Worm (Caenorhabditis elegans): ENCODE data around the gene arrd-24.

Gene arrd-24

DNA sequence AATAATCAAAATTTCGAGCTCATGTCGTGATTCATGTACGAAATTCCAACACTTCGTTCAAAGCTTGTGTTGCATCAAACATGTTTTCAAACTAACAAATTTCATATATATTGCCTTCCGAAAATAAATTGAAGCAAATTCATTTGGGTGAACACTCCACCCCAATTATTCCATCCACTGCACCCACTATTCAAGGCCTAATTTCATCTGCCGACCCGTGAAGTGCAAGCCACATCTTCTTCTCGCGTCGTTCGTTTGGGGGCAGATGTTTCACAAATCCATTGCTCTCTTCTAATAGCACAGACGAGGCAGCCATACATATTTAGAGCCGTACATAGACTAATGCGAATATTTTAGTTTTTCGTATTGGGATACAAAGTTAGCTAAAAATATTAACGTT lies 36.1 kb downstream of the arrd-24 start:
- TF ChIP-seq unc-62 (GFP tag; optimal IDR thresholded peaks at IDR 0.05) (no peak), nhr-77 (tag; optimal IDR thresholded peaks at IDR 0.05) (no peak), pqm-1 (tag; optimal IDR thresholded peaks at IDR 0.05) (no peak), mml-1 (tag; optimal IDR thresholded peaks at IDR 0.05) (no peak), nhr-25 (tag; optimal IDR thresholded peaks at IDR 0.05) (no peak), nhr-11 (tag; optimal IDR thresholded peaks at IDR 0.05) (no peak), ceh-16 (tag; optimal IDR thresholded peaks at IDR 0.05) (no peak), daf-12 (tag; optimal IDR thresholded peaks at IDR 0.05) (no peak), ztf-11 (tag; optimal IDR thresholded peaks at IDR 0.05) (no peak), ceh-28 (tag; optimal IDR thresholded peaks at IDR 0.05) (no peak), elt-3 (tag; optimal IDR thresholded peaks at IDR 0.05) (no peak), nhr-28 (tag; optimal IDR thresholded peaks at IDR 0.05) (no peak), ztf-4 (tag; optimal IDR thresholded peaks at IDR 0.05) (no peak), sea-2 (GFP tag; optimal IDR thresholded peaks at IDR 0.05) (no peak), jun-1 (tag; optimal IDR thresholded peaks at IDR 0.05) (no peak), tbx-2 (tag; optimal IDR thresholded peaks at IDR 0.05) (no peak), pha-4 (tag; optimal IDR thresholded peaks at IDR 0.05) (no peak)

DNA sequence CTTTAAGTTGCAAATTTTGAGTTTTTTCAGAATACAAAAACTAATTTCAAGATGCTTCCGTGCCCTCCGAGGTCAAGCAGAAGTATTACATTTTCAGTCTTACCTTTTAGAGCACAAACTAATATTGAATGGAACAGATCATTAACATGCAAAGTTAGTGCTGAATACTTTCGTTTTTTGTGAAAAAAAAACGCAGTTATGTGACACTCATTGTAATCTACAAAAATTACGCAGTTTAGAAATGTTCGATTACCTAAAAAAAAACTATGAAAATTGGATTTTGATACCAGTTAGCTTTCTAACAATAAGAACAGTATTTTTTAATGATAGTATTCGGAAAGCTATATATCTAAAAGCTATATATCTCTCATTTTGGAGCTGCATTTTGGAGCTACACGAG lies 38.5 kb downstream of the arrd-24 start:
- no peak for TF ChIP-seq nhr-43 (tag; optimal IDR thresholded peaks at IDR 0.05; ENCODE audit: poor library complexity, severe bottlenecking)
- TF ChIP-seq tbx-2 (tag; optimal IDR thresholded peaks at IDR 0.05), result no peak
- no peak for TF ChIP-seq sea-2 (GFP tag; optimal IDR thresholded peaks at IDR 0.05)
- no peak for TF ChIP-seq mml-1 (tag; optimal IDR thresholded peaks at IDR 0.05)
- TF ChIP-seq ZK546.5 (tag; optimal IDR thresholded peaks at IDR 0.05), result no peak
- TF ChIP-seq aly-2 (tag; optimal IDR thresholded peaks at IDR 0.05), result no peak
- TF ChIP-seq egl-27 (tag; optimal IDR thresholded peaks at IDR 0.05), result no peak
- TF ChIP-seq unc-62 (GFP tag; optimal IDR thresholded peaks at IDR 0.05), result no peak
- no peak for TF ChIP-seq ama-1 (optimal IDR thresholded peaks at IDR 0.05)
- no peak for TF ChIP-seq ceh-28 (tag; optimal IDR thresholded peaks at IDR 0.05)
- TF ChIP-seq nhr-11 (tag; optimal IDR thresholded peaks at IDR 0.05), result no peak

- TF ChIP-seq mml-1 (tag; optimal IDR thresholded peaks at IDR 0.05), result no peak
- peak; percentile 57 for TF ChIP-seq ama-1 (optimal IDR thresholded peaks at IDR 0.05)
- no peak for TF ChIP-seq nhr-28 (tag; optimal IDR thresholded peaks at IDR 0.05)
- TF ChIP-seq nhr-43 (tag; optimal IDR thresholded peaks at IDR 0.05; ENCODE audit: poor library complexity, severe bottlenecking), result peak; percentile 67
- TF ChIP-seq lsy-12 (tag; optimal IDR thresholded peaks at IDR 0.05), result peak; percentile 26
- TF ChIP-seq lin-15B (tag; optimal IDR thresholded peaks at IDR 0.05), result no peak
- peak; percentile 28 for TF ChIP-seq unc-62 (GFP tag; optimal IDR thresholded peaks at IDR 0.05)
- TF ChIP-seq hmg-11 (tag; optimal IDR thresholded peaks at IDR 0.05), result no peak
- TF ChIP-seq eor-1 (tag; optimal IDR thresholded peaks at IDR 0.05), result no peak
- TF ChIP-seq nhr-23 (tag; optimal IDR thresholded peaks at IDR 0.05), result peak; percentile 53
- TF ChIP-seq elt-1 (tag; optimal IDR thresholded peaks at IDR 0.05), result peak; percentile 44
- TF ChIP-seq elt-3 (tag; optimal IDR thresholded peaks at IDR 0.05), result peak in 2 of 3 experiments; percentile 58 to 86
- TF ChIP-seq nhr-25 (tag; optimal IDR thresholded peaks at IDR 0.05), result peak; percentile 29
- TF ChIP-seq nhr-11 (tag; optimal IDR thresholded peaks at IDR 0.05), result no peak
- no peak for TF ChIP-seq nfya-1 (tag; optimal IDR thresholded peaks at IDR 0.05; ENCODE audit: insufficient read depth)
- no peak for TF ChIP-seq nhr-77 (tag; optimal IDR thresholded peaks at IDR 0.05)
- TF ChIP-seq nhr-67 (tag; optimal IDR thresholded peaks at IDR 0.05), result no peak
- no peak for TF ChIP-seq ceh-82 (tag; optimal IDR thresholded peaks at IDR 0.05)
Observed at ce11 chrX:13941296-13941695, 39.0 kb downstream of the arrd-24 start.

DNA sequence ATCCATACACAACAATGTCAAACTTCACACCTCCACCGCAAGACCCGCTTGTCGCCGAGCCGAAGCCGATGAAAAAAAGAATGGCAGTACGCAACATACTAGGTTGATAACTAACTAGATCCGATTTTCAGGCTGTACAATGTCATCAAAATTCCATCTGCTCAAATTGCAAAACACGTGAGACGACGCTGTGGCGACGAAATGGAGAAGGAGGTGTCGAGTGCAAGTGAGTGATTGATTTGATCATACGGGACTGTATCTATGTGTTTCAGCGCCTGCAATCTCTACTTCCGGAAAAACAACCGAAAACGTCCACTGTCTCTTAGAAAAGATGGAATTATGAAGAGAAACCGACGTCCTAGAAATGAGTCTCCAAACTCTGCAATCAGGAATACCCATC lies 40.0 kb downstream of the arrd-24 start:
- TF ChIP-seq unc-62 (GFP tag; optimal IDR thresholded peaks at IDR 0.05) (no peak), skn-1 (tag; optimal IDR thresholded peaks at IDR 0.05) (no peak), elt-3 (tag; optimal IDR thresholded peaks at IDR 0.05) (peak in 1 of 3 experiments; percentile 86)

ce11 chrX:13939388-13939787 lies 40.9 kb downstream of the arrd-24 start:
- TF ChIP-seq fkh-2 (tag; optimal IDR thresholded peaks at IDR 0.05) (no peak), ama-1 (optimal IDR thresholded peaks at IDR 0.05) (no peak), nhr-28 (tag; optimal IDR thresholded peaks at IDR 0.05) (no peak), aly-2 (tag; optimal IDR thresholded peaks at IDR 0.05) (no peak), pha-4 (tag; optimal IDR thresholded peaks at IDR 0.05) (no peak), elt-3 (tag; optimal IDR thresholded peaks at IDR 0.05) (peak in 1 of 3 experiments; percentile 46), ZK546.5 (tag; optimal IDR thresholded peaks at IDR 0.05) (no peak), nhr-25 (tag; optimal IDR thresholded peaks at IDR 0.05) (peak; percentile 40), lin-15B (tag; optimal IDR thresholded peaks at IDR 0.05) (no peak), nhr-43 (tag; optimal IDR thresholded peaks at IDR 0.05; ENCODE audit: poor library complexity, severe bottlenecking) (peak; percentile 53), unc-39 (tag; optimal IDR thresholded peaks at IDR 0.05) (no peak), nhr-76 (tag; optimal IDR thresholded peaks at IDR 0.05) (no peak), lsy-12 (tag; optimal IDR thresholded peaks at IDR 0.05) (no peak), zag-1 (tag; optimal IDR thresholded peaks at IDR 0.05) (no peak), nhr-23 (tag; optimal IDR thresholded peaks at IDR 0.05) (peak; percentile 79), lin-39 (tag; optimal IDR thresholded peaks at IDR 0.05) (no peak), ztf-4 (tag; optimal IDR thresholded peaks at IDR 0.05) (no peak), egl-5 (tag; optimal IDR thresholded peaks at IDR 0.05) (no peak), ceh-16 (tag; optimal IDR thresholded peaks at IDR 0.05) (no peak)
